Fruit fly (Drosophila melanogaster) whole organism, embryonic: ENCODE data around the gene CG1074.

Experiments used
- CG31388 ChIP-seq: fragments of 200-800 bp; sonication (Bioruptor generic); optimal IDR thresholded peaks from 2 replicates; lab custom pipeline; 2016; ENCODE audit warnings: missing biosample characterization, missing genetic modification characterization
- CG4282 ChIP-seq: fragments of 200-800 bp; sonication (Bioruptor generic); optimal IDR thresholded peaks from 2 replicates; lab custom pipeline; 2016; ENCODE audit warnings: missing biosample characterization, missing genetic modification characterization
- CG7963 ChIP-seq: fragments of 200-800 bp; sonication (Bioruptor generic); IDR thresholded peaks from 3 replicates; pipeline ENCODE4 v1.3.6; 2022; ENCODE audit warnings: missing biosample characterization, missing genetic modification characterization; ENCODE audit not compliant: partially characterized antibody
- Poxn ChIP-seq: fragments of 200-800 bp; sonication (Bioruptor generic); IDR thresholded peaks from 2 replicates; pipeline ENCODE4 v1.3.6; 2022; ENCODE audit warnings: missing biosample characterization, missing genetic modification characterization
- abd-A ChIP-seq: fragments of 200-800 bp; sonication (Bioruptor generic); optimal IDR thresholded peaks from 3 replicates; lab custom pipeline; 2019; ENCODE audit warnings: missing biosample characterization, mild to moderate bottlenecking, missing genetic modification characterization, moderate library complexity
- cato ChIP-seq: fragments of 200-800 bp; sonication (Bioruptor generic); optimal IDR thresholded peaks from 2 replicates; lab custom pipeline; 2016; ENCODE audit warnings: missing biosample characterization, missing genetic modification characterization, borderline replicate concordance
- chif ChIP-seq, 2 experiments: fragments of 200-800 bp; sonication (Bioruptor generic); optimal IDR thresholded peaks; 3 replicates each; lab custom pipeline; 2016; ENCODE audit warnings: missing biosample characterization in 2 of 2, missing genetic modification characterization in 2 of 2
- jumu ChIP-seq: fragments of 200-800 bp; sonication (Bioruptor generic); optimal IDR thresholded peaks from 3 replicates; lab custom pipeline; 2016; ENCODE audit warnings: missing biosample characterization, missing genetic modification characterization
- salm ChIP-seq: fragments of 200-800 bp; sonication (Bioruptor generic); optimal IDR thresholded peaks from 2 replicates; lab custom pipeline; 2018; ENCODE audit warnings: missing biosample characterization, mild to moderate bottlenecking, missing genetic modification characterization
- slp2 ChIP-seq: fragments of 200-800 bp; sonication (Bioruptor generic); optimal IDR thresholded peaks from 2 replicates; lab custom pipeline; 2016; ENCODE audit warnings: missing biosample characterization, missing genetic modification characterization

- no peak for TF ChIP-seq CG7963
- no peak for TF ChIP-seq chif (GFP tag; optimal IDR thresholded peaks at IDR 0.05; lab: Kevin White, UChicago)
- TF ChIP-seq abd-A (tag; lab: Kevin White, UChicago), result no peak
- TF ChIP-seq cato (GFP tag; lab: Kevin White, UChicago), result no peak
- TF ChIP-seq Poxn, result no peak
- TF ChIP-seq jumu (GFP tag; lab: Kevin White, UChicago), result no peak
- no peak for TF ChIP-seq slp2 (GFP tag; lab: Kevin White, UChicago)
- no peak for TF ChIP-seq CG4282 (GFP tag; lab: Kevin White, UChicago)
- no peak for TF ChIP-seq CG31388 (GFP tag; lab: Kevin White, UChicago)
- no peak for TF ChIP-seq salm (tag; lab: Kevin White, UChicago)
These were observed 37.4 kb downstream of the CG1074 start for dm6 chr3R:4471047-4471751.
